Worm (Caenorhabditis elegans) whole organism, mixed stage, embryonic: ENCODE results near the gene Y37H2A.10.

Experiments
- M03D4.4 ChIP-seq: sonication (generic microtip); optimal IDR thresholded peaks from 2 replicates; lab custom pipeline; 2017; ENCODE audit warnings: mild to moderate bottlenecking, missing genetic modification characterization, missing compliant biosample characterization
- bed-3 ChIP-seq: fragments of 200-800 bp; sonication (Bioruptor generic); optimal IDR thresholded peaks from 3 replicates; lab custom pipeline; 2018; ENCODE audit warnings: mild to moderate bottlenecking, missing genetic modification characterization, moderate library complexity, missing compliant biosample characterization
- blmp-1 ChIP-seq: fragments of 150-350 bp; optimal IDR thresholded peaks from 2 replicates; lab custom pipeline; 2014; ENCODE audit warnings: missing biosample characterization, missing genetic modification characterization
- ceh-39 ChIP-seq: fragments of 150-350 bp; optimal IDR thresholded peaks from 2 replicates; lab custom pipeline; 2014; ENCODE audit warnings: missing biosample characterization, missing genetic modification characterization
- ceh-43 ChIP-seq: fragments of 200-800 bp; sonication (Bioruptor generic); optimal IDR thresholded peaks from 2 replicates; lab custom pipeline; 2018; ENCODE audit warnings: mild to moderate bottlenecking, missing genetic modification characterization, moderate library complexity, missing compliant biosample characterization
- ceh-83 ChIP-seq: fragments of 200-800 bp; sonication (Bioruptor generic); optimal IDR thresholded peaks from 2 replicates; lab custom pipeline; 2018; ENCODE audit warnings: mild to moderate bottlenecking, missing genetic modification characterization, missing compliant biosample characterization
- ces-1 ChIP-seq: fragments of 150-350 bp; optimal IDR thresholded peaks from 2 replicates; lab custom pipeline; 2014; ENCODE audit warnings: missing biosample characterization, missing genetic modification reagents, missing genetic modification characterization
- cnd-1 ChIP-seq: fragments of 200-800 bp; sonication (Bioruptor generic); optimal IDR thresholded peaks from 2 replicates; lab custom pipeline; 2018; ENCODE audit warnings: mild to moderate bottlenecking, missing genetic modification characterization, missing compliant biosample characterization
- drap-1 ChIP-seq: fragments of 200-800 bp; sonication (Bioruptor generic); optimal IDR thresholded peaks from 3 replicates; lab custom pipeline; 2018; ENCODE audit warnings: mild to moderate bottlenecking, missing genetic modification characterization, missing compliant biosample characterization
- elt-3 ChIP-seq: fragments of 150-350 bp; optimal IDR thresholded peaks from 2 replicates; lab custom pipeline; 2014; ENCODE audit warnings: missing biosample characterization, missing genetic modification characterization
- flh-1 ChIP-seq: fragments of 200-800 bp; sonication (Bioruptor generic); optimal IDR thresholded peaks from 2 replicates; lab custom pipeline; 2018; ENCODE audit warnings: mild to moderate bottlenecking, missing genetic modification characterization, moderate library complexity, missing compliant biosample characterization
- ham-2 ChIP-seq: fragments of 200-800 bp; sonication (Bioruptor generic); optimal IDR thresholded peaks from 2 replicates; lab custom pipeline; 2018; ENCODE audit warnings: mild to moderate bottlenecking, missing genetic modification characterization, missing compliant biosample characterization
- hlh-1 ChIP-seq: fragments of 150-350 bp; optimal IDR thresholded peaks from 2 replicates; lab custom pipeline; 2014; ENCODE audit warnings: missing biosample characterization, missing genetic modification reagents, missing genetic modification characterization
- lin-13 ChIP-seq: fragments of 150-350 bp; optimal IDR thresholded peaks from 2 replicates; lab custom pipeline; 2014; ENCODE audit warnings: missing biosample characterization, missing genetic modification characterization
- lin-32 ChIP-seq: fragments of 200-800 bp; sonication (Bioruptor generic); optimal IDR thresholded peaks from 2 replicates; lab custom pipeline; 2018; ENCODE audit warnings: mild to moderate bottlenecking, missing genetic modification characterization, missing compliant biosample characterization
- lsy-2 ChIP-seq: fragments of 150-350 bp; optimal IDR thresholded peaks from 2 replicates; lab custom pipeline; 2014; ENCODE audit warnings: missing biosample characterization, missing genetic modification characterization
- mab-5 ChIP-seq: fragments of 150-350 bp; optimal IDR thresholded peaks from 2 replicates; lab custom pipeline; 2014; ENCODE audit warnings: missing biosample characterization, missing genetic modification characterization
- mep-1 ChIP-seq: fragments of 150-350 bp; optimal IDR thresholded peaks from 2 replicates; lab custom pipeline; 2017; ENCODE audit warnings: missing biosample characterization, missing genetic modification reagents, missing genetic modification characterization, inconsistent platforms
- mls-2 ChIP-seq: sonication (generic microtip); optimal IDR thresholded peaks from 2 replicates; lab custom pipeline; 2016; ENCODE audit warnings: mild to moderate bottlenecking, missing genetic modification characterization, moderate library complexity, missing compliant biosample characterization
- nhr-12 ChIP-seq: fragments of 150-350 bp; optimal IDR thresholded peaks from 2 replicates; lab custom pipeline; 2014; ENCODE audit warnings: missing biosample characterization, missing genetic modification characterization
- nhr-2 ChIP-seq: fragments of 150-350 bp; optimal IDR thresholded peaks from 2 replicates; lab custom pipeline; 2014; ENCODE audit warnings: missing biosample characterization, missing genetic modification characterization
- nhr-237 ChIP-seq: fragments of 150-350 bp; optimal IDR thresholded peaks from 2 replicates; lab custom pipeline; 2014; ENCODE audit warnings: missing biosample characterization, missing genetic modification characterization
- nhr-28 ChIP-seq: fragments of 150-350 bp; optimal IDR thresholded peaks from 2 replicates; lab custom pipeline; 2014; ENCODE audit warnings: missing biosample characterization, missing genetic modification characterization
- nhr-76 ChIP-seq: sonication (generic microtip); optimal IDR thresholded peaks from 2 replicates; lab custom pipeline; 2017; ENCODE audit warnings: missing biosample characterization, missing genetic modification characterization
- pha-4 ChIP-seq: fragments of 150-350 bp; optimal IDR thresholded peaks from 2 replicates; lab custom pipeline; 2018; ENCODE audit warnings: missing biosample characterization, missing genetic modification reagents, missing genetic modification characterization
- sem-2 ChIP-seq: fragments of 200-800 bp; sonication (Bioruptor generic); optimal IDR thresholded peaks from 2 replicates; lab custom pipeline; 2018; ENCODE audit warnings: mild to moderate bottlenecking, missing genetic modification characterization, missing compliant biosample characterization
- snpc-4 ChIP-seq: fragments of 150-350 bp; optimal IDR thresholded peaks from 2 replicates; lab custom pipeline; 2014; ENCODE audit warnings: missing biosample characterization, missing genetic modification characterization
- sptf-1 ChIP-seq: sonication (generic microtip); optimal IDR thresholded peaks from 2 replicates; lab custom pipeline; 2017; ENCODE audit warnings: mild to moderate bottlenecking, missing genetic modification characterization, moderate library complexity, missing compliant biosample characterization
- tbx-8 ChIP-seq: fragments of 200-800 bp; sonication (Bioruptor generic); optimal IDR thresholded peaks from 2 replicates; lab custom pipeline; 2018; ENCODE audit warnings: mild to moderate bottlenecking, missing genetic modification characterization, moderate library complexity, missing compliant biosample characterization
- unc-120 ChIP-seq: sonication (generic microtip); optimal IDR thresholded peaks from 2 replicates; lab custom pipeline; 2017; ENCODE audit warnings: missing genetic modification characterization, missing compliant biosample characterization; ENCODE audit not compliant: poor library complexity, severe bottlenecking
- unc-39 ChIP-seq: fragments of 150-350 bp; optimal IDR thresholded peaks from 2 replicates; lab custom pipeline; 2014; ENCODE audit warnings: missing biosample characterization, missing genetic modification characterization
- unc-62 ChIP-seq: fragments of 150-350 bp; optimal IDR thresholded peaks from 2 replicates; lab custom pipeline; 2014; ENCODE audit warnings: missing biosample characterization, missing genetic modification reagents, missing genetic modification characterization
- zip-8 ChIP-seq: fragments of 150-350 bp; optimal IDR thresholded peaks from 2 replicates; lab custom pipeline; 2014; ENCODE audit warnings: missing biosample characterization, missing genetic modification characterization
- ztf-11 ChIP-seq: fragments of 150-350 bp; optimal IDR thresholded peaks from 2 replicates; lab custom pipeline; 2014; ENCODE audit warnings: missing biosample characterization, missing genetic modification characterization

The Y37H2A.10 gene

DNA sequence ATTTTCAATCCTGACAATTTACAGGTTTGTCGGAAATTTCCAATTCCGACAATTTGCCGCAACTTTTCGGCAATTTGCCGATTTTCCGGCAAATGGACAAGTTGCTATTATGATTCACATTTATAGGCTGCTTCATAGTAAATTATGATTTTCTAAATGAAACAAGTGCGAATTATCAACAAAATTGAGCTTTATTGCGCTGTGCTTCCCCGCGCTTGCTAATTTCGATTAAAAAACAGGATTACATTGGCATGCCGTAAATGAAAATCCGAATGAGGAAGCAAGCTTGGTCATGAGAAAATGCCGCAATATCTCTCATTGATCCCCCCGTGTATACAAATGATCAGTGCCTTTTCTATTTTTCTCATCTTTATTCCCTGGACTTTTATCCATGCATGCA is at the start of gene Y37H2A.10:
TSS of gene Y37H2A.10 (plus strand) at position 301 of the 400 bp plus-strand sequence.
- no peak for TF ChIP-seq drap-1 (GFP tag; lab: Kevin White, UChicago)
- no peak for TF ChIP-seq lin-13 (tag; lab: Kevin White, UChicago)
- TF ChIP-seq, all 35 proteins: peak for 0

ce11 chrV:18091216-18091615 is 47.6 kb upstream of the Y37H2A.10 start:
- no peak for TF ChIP-seq lsy-2 (tag; lab: Kevin White, UChicago)
- TF ChIP-seq zip-8: peak; percentile 61
- TF ChIP-seq hlh-1 (tag; lab: Kevin White, UChicago): no peak
- no peak for TF ChIP-seq mab-5 (tag; lab: Kevin White, UChicago)

ce11 chrV:18093941-18094340 is 44.9 kb upstream of the Y37H2A.10 start:
- TF ChIP-seq zip-8 (peak; percentile 96), mab-5 (tag; lab: Kevin White, UChicago) (no peak)

ce11 chrV:18098387-18098786 is 40.4 kb upstream of the Y37H2A.10 start, which contains the start of gene par-4:
Gene par-4 (plus strand): TSS chrV:18098687.
- no peak for TF ChIP-seq nhr-237
- TF ChIP-seq ceh-83 (GFP tag; lab: Kevin White, UChicago): no peak
- TF ChIP-seq M03D4.4: no peak
- no peak for TF ChIP-seq ztf-11 (tag; lab: Kevin White, UChicago)
- TF ChIP-seq lsy-2 (tag; lab: Kevin White, UChicago): no peak
- TF ChIP-seq cnd-1 (tag; lab: Kevin White, UChicago): no peak
- no peak for TF ChIP-seq sem-2
- TF ChIP-seq elt-3 (tag; lab: Kevin White, UChicago): no peak
- TF ChIP-seq drap-1 (GFP tag; lab: Kevin White, UChicago): no peak
- no peak for TF ChIP-seq unc-62 (GFP tag; lab: Kevin White, UChicago)
- no peak for TF ChIP-seq ham-2 (GFP tag; lab: Kevin White, UChicago)
- no peak for TF ChIP-seq nhr-2
- TF ChIP-seq flh-1 (GFP tag; lab: Kevin White, UChicago): no peak
- no peak for TF ChIP-seq snpc-4
- TF ChIP-seq mep-1 (tag; lab: Kevin White, UChicago): no peak
- TF ChIP-seq ceh-43 (GFP tag; lab: Kevin White, UChicago): no peak
- TF ChIP-seq, all 35 proteins: peak for 0

DNA sequence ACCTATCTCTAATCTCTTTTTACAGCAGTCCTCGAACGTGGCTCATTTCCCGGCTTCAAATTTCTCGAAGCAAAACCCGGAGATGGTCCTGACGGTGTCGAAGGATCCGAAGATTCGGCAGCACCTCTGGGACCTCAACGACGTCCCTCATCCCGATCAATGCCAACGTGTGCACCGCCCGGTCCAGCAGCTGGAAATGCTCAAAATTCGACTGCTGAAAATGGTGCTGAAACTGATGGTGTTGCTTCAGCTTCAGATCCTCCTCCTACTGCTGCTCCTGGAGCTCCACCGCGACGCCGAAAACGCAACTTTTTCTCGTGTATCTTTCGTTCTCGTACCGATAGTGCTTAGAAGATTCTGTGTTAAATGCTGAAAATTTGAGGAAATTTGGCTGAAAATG is 32.7 kb upstream of the Y37H2A.10 start:
- no peak for TF ChIP-seq blmp-1 (tag; lab: Kevin White, UChicago)
- no peak for TF ChIP-seq cnd-1 (tag; lab: Kevin White, UChicago)
- no peak for TF ChIP-seq drap-1 (GFP tag; lab: Kevin White, UChicago)
- no peak for TF ChIP-seq unc-120
- TF ChIP-seq nhr-28 (tag; lab: Kevin White, UChicago): no peak
- TF ChIP-seq lin-13 (tag; lab: Kevin White, UChicago): no peak
- TF ChIP-seq sem-2: no peak
- TF ChIP-seq tbx-8: no peak
- no peak for TF ChIP-seq nhr-76 (tag; lab: Kevin White, UChicago)
- no peak for TF ChIP-seq unc-62 (GFP tag; lab: Kevin White, UChicago)
- no peak for TF ChIP-seq bed-3
- no peak for TF ChIP-seq snpc-4
- no peak for TF ChIP-seq hlh-1 (tag; lab: Kevin White, UChicago)
- no peak for TF ChIP-seq mls-2 (tag; lab: Kevin White, UChicago)
- no peak for TF ChIP-seq M03D4.4
- TF ChIP-seq nhr-12 (tag; lab: Kevin White, UChicago): no peak
- no peak for TF ChIP-seq sptf-1 (tag; lab: Kevin White, UChicago)
- TF ChIP-seq unc-39 (tag; lab: Kevin White, UChicago): no peak
- TF ChIP-seq ceh-43 (GFP tag; lab: Kevin White, UChicago): no peak

ce11 chrV:18107969-18108368 is 30.8 kb upstream of the Y37H2A.10 start, which contains the start of gene Y37H2A.1:
Gene Y37H2A.1 (plus strand): TSS chrV:18108269.
- TF ChIP-seq ces-1 (GFP tag; lab: Kevin White, UChicago): no peak
- TF ChIP-seq nhr-12 (tag; lab: Kevin White, UChicago): no peak
- no peak for TF ChIP-seq snpc-4
- no peak for TF ChIP-seq mls-2 (tag; lab: Kevin White, UChicago)
- no peak for TF ChIP-seq mab-5 (tag; lab: Kevin White, UChicago)
- TF ChIP-seq M03D4.4: no peak
- TF ChIP-seq tbx-8: no peak
- TF ChIP-seq zip-8: no peak
- no peak for TF ChIP-seq cnd-1 (tag; lab: Kevin White, UChicago)
- TF ChIP-seq unc-39 (tag; lab: Kevin White, UChicago): no peak
- no peak for TF ChIP-seq lin-32
- TF ChIP-seq sem-2: no peak
- no peak for TF ChIP-seq bed-3
- no peak for TF ChIP-seq ham-2 (GFP tag; lab: Kevin White, UChicago)
- no peak for TF ChIP-seq nhr-28 (tag; lab: Kevin White, UChicago)
- no peak for TF ChIP-seq flh-1 (GFP tag; lab: Kevin White, UChicago)
- TF ChIP-seq ceh-39 (tag; lab: Kevin White, UChicago): no peak
- no peak for TF ChIP-seq hlh-1 (tag; lab: Kevin White, UChicago)
- TF ChIP-seq pha-4 (tag; lab: Kevin White, UChicago): no peak
